Fruit fly (Drosophila melanogaster): ENCODE measurements around the gene Sgs7.

Gene Sgs7

dm6 chr3L:11466985-11467384 lies 42.7 kb upstream of the Sgs7 start (continued):
- TF ChIP-seq CG3919 (GFP tag; optimal IDR thresholded peaks at IDR 0.05) = peak; percentile 8
- no peak for TF ChIP-seq fkh (GFP tag; optimal IDR thresholded peaks at IDR 0.05)
- TF ChIP-seq net (GFP tag; optimal IDR thresholded peaks at IDR 0.05) = no peak
- TF ChIP-seq CG8119 (GFP tag; IDR thresholded peaks at IDR 0.05) = no peak
- no peak for TF ChIP-seq Hr39 (GFP tag; optimal IDR thresholded peaks at IDR 0.05)
- TF ChIP-seq CG16779 (tag; optimal IDR thresholded peaks at IDR 0.05) = no peak
- no peak for TF ChIP-seq eg (GFP tag; IDR thresholded peaks at IDR 0.05)
- peak; percentile 54 for TF ChIP-seq Ets96B (tag; optimal IDR thresholded peaks at IDR 0.05)
- no peak for TF ChIP-seq Gug (GFP tag; IDR thresholded peaks at IDR 0.05)
- peak; percentile 49 for TF ChIP-seq CG3032 (tag; optimal IDR thresholded peaks at IDR 0.05)
- TF ChIP-seq CG10631 (GFP tag; optimal IDR thresholded peaks at IDR 0.05) = peak; percentile 49
- TF ChIP-seq fd59A (GFP tag; optimal IDR thresholded peaks at IDR 0.05) = no peak
- TF ChIP-seq acj6 (GFP tag; optimal IDR thresholded peaks at IDR 0.05) = peak; percentile 30
- no peak for TF ChIP-seq fd85E (GFP tag; optimal IDR thresholded peaks at IDR 0.05)
- TF ChIP-seq achi (GFP tag; optimal IDR thresholded peaks at IDR 0.05) = peak; percentile 53
- no peak for TF ChIP-seq Eip93F (GFP tag; optimal IDR thresholded peaks at IDR 0.05)
- no peak for TF ChIP-seq CG6808 (GFP tag; optimal IDR thresholded peaks at IDR 0.05)

- TF ChIP-seq CG6854 (GFP tag; optimal IDR thresholded peaks at IDR 0.05) (no peak), dsx (GFP tag; optimal IDR thresholded peaks at IDR 0.05; ENCODE audit: poor library complexity, severe bottlenecking) (peak; percentile 92), Blimp-1 (GFP tag; optimal IDR thresholded peaks at IDR 0.05) (no peak)
These were observed 37.3 kb upstream of the Sgs7 start for dm6 chr3L:11472388-11472787.

- TF ChIP-seq fd85E (GFP tag; optimal IDR thresholded peaks at IDR 0.05) = no peak
- no peak for TF ChIP-seq Sox14 (GFP tag; optimal IDR thresholded peaks at IDR 0.05)
- no peak for TF ChIP-seq CG6276 (GFP tag; optimal IDR thresholded peaks at IDR 0.05)
- TF ChIP-seq CG8119 (GFP tag; IDR thresholded peaks at IDR 0.05) = no peak
- TF ChIP-seq eg (GFP tag; IDR thresholded peaks at IDR 0.05) = no peak
- TF ChIP-seq Ets21C (GFP tag; optimal IDR thresholded peaks at IDR 0.05) = no peak
- TF ChIP-seq CG10631 (GFP tag; optimal IDR thresholded peaks at IDR 0.05) = no peak
- no peak for TF ChIP-seq CG1621 (tag; optimal IDR thresholded peaks at IDR 0.05)
- TF ChIP-seq Eip78C (GFP tag) = no peak
- no peak for TF ChIP-seq CG11294 (GFP tag; IDR thresholded peaks at IDR 0.05)
- TF ChIP-seq cyc (GFP tag; optimal IDR thresholded peaks at IDR 0.05) = no peak
- no peak for TF ChIP-seq acj6 (GFP tag; optimal IDR thresholded peaks at IDR 0.05)
- no peak for TF ChIP-seq Sox102F (GFP tag; optimal IDR thresholded peaks at IDR 0.05)
- no peak for TF ChIP-seq CG32006 (GFP tag; optimal IDR thresholded peaks at IDR 0.05)
- TF ChIP-seq Hr38 (GFP tag; optimal IDR thresholded peaks at IDR 0.05) = no peak
- no peak for TF ChIP-seq CG8632 (GFP tag; optimal IDR thresholded peaks at IDR 0.05)
- TF ChIP-seq Ets96B (tag; optimal IDR thresholded peaks at IDR 0.05) = no peak
- TF ChIP-seq fd59A (GFP tag; optimal IDR thresholded peaks at IDR 0.05) = no peak
- TF ChIP-seq dsx (GFP tag; optimal IDR thresholded peaks at IDR 0.05; ENCODE audit: poor library complexity, severe bottlenecking) = no peak
- TF ChIP-seq CG10669 (GFP tag; optimal IDR thresholded peaks at IDR 0.05) = no peak
These were observed 36.7 kb upstream of the Sgs7 start, which contains the start of gene Vha16-3 for dm6 chr3L:11472991-11473390. Vha16-3 (plus strand) TSS chr3L:11473291.

- TF ChIP-seq CG4318 (GFP tag; optimal IDR thresholded peaks at IDR 0.05) (no peak), CG6792 (GFP tag; optimal IDR thresholded peaks at IDR 0.05) (no peak), dac (GFP tag; optimal IDR thresholded peaks at IDR 0.05) (no peak), CG6163 (GFP tag; IDR thresholded peaks at IDR 0.05) (no peak), Met (GFP tag; optimal IDR thresholded peaks at IDR 0.05) (no peak), vri (GFP tag; optimal IDR thresholded peaks at IDR 0.05) (no peak), fd59A (GFP tag; optimal IDR thresholded peaks at IDR 0.05) (no peak), CG10669 (GFP tag; optimal IDR thresholded peaks at IDR 0.05) (no peak), Hr4 (GFP tag; optimal IDR thresholded peaks at IDR 0.05) (no peak), dsx (GFP tag; optimal IDR thresholded peaks at IDR 0.05; ENCODE audit: poor library complexity, severe bottlenecking) (no peak), eg (GFP tag; IDR thresholded peaks at IDR 0.05) (no peak), Sox102F (GFP tag; optimal IDR thresholded peaks at IDR 0.05) (no peak), CG10631 (GFP tag; optimal IDR thresholded peaks at IDR 0.05) (no peak), svp (GFP tag) (no peak), CG6276 (GFP tag; optimal IDR thresholded peaks at IDR 0.05) (no peak), salr (GFP tag; optimal IDR thresholded peaks at IDR 0.05) (no peak)
These were observed 35.0 kb upstream of the Sgs7 start, which contains the start of gene Vha16-2 for dm6 chr3L:11474658-11475057. Vha16-2 (plus strand) TSS chr3L:11474958.
